Fruit fly (Drosophila melanogaster) Kc167 (cell line): ENCODE measurements around the gene Sfp84E.

Experiments
- psq ChIP-seq: fragments of >200 bp; optimal IDR thresholded peaks from 2 replicates; lab custom pipeline; 2017; ENCODE audit warnings: missing external identifiers
- ttk ChIP-seq: sonication (Bioruptor generic); optimal IDR thresholded peaks from 2 replicates; lab custom pipeline; 2017; ENCODE audit warnings: missing external identifiers

- TF ChIP-seq psq (lab: Kevin White, UChicago) = no peak
- TF ChIP-seq ttk (lab: Kevin White, UChicago) = no peak
Observed at dm6 chr3R:7964751-7965319, 15.3 kb downstream of the Sfp84E start.
